Fruit fly (Drosophila melanogaster) whole organism, embryonic: ENCODE measurements around the gene Dlc90F.

Experiments used
- CG10462 ChIP-seq: fragments of 200-800 bp; sonication (Bioruptor generic); optimal IDR thresholded peaks from 2 replicates; lab custom pipeline; 2016; ENCODE audit warnings: missing biosample characterization, missing genetic modification characterization
- CG11456 ChIP-seq: fragments of 200-800 bp; sonication (Bioruptor generic); IDR thresholded peaks from 3 replicates; pipeline ENCODE4 v1.3.6; 2022; ENCODE audit warnings: missing biosample characterization, missing genetic modification characterization
- CG11504 ChIP-seq: fragments of 200-800 bp; sonication (Bioruptor generic); optimal IDR thresholded peaks from 3 replicates; lab custom pipeline; 2019; ENCODE audit warnings: missing biosample characterization, mild to moderate bottlenecking, missing genetic modification characterization, moderate library complexity
- CG15011 ChIP-seq: fragments of 200-800 bp; sonication (Bioruptor generic); optimal IDR thresholded peaks from 3 replicates; lab custom pipeline; 2018; ENCODE audit warnings: missing biosample characterization, mild to moderate bottlenecking, missing genetic modification characterization
- CG31388 ChIP-seq: fragments of 200-800 bp; sonication (Bioruptor generic); optimal IDR thresholded peaks from 2 replicates; lab custom pipeline; 2016; ENCODE audit warnings: missing biosample characterization, missing genetic modification characterization
- CG7928 ChIP-seq: fragments of 200-800 bp; sonication (Bioruptor generic); optimal IDR thresholded peaks from 2 replicates; lab custom pipeline; 2017; ENCODE audit warnings: missing biosample characterization, mild to moderate bottlenecking, missing genetic modification characterization
- Dek ChIP-seq: fragments of 200-800 bp; sonication (Bioruptor generic); optimal IDR thresholded peaks from 3 replicates; lab custom pipeline; 2019; ENCODE audit warnings: missing biosample characterization, mild to moderate bottlenecking, missing genetic modification characterization, moderate library complexity
- E2f1 ChIP-seq: fragments of 200-800 bp; sonication (Bioruptor generic); IDR thresholded peaks from 2 replicates; pipeline ENCODE4 v1.3.6; 2022; ENCODE audit warnings: missing biosample characterization, missing genetic modification characterization
- Hr39 ChIP-seq: fragments of >200 bp; optimal IDR thresholded peaks from 2 replicates; lab custom pipeline; 2017
- chm ChIP-seq: fragments of 200-800 bp; sonication (Bioruptor generic); IDR thresholded peaks from 2 replicates; pipeline ENCODE4 v1.3.6; 2022; ENCODE audit warnings: missing biosample characterization, missing genetic modification characterization
- lola ChIP-seq, 3 experiments: fragments of >200 bp in 2 of 3; fragments of 200-800 bp in 1 of 3; sonication (Bioruptor generic) in 1 of 3; optimal IDR thresholded peaks; 2 replicates each; lab custom pipeline; 2017 to 2019; ENCODE audit warnings: missing biosample characterization in 3 of 3, missing genetic modification characterization in 3 of 3, mild to moderate bottlenecking in 1 of 3, moderate library complexity in 1 of 3

DNA sequence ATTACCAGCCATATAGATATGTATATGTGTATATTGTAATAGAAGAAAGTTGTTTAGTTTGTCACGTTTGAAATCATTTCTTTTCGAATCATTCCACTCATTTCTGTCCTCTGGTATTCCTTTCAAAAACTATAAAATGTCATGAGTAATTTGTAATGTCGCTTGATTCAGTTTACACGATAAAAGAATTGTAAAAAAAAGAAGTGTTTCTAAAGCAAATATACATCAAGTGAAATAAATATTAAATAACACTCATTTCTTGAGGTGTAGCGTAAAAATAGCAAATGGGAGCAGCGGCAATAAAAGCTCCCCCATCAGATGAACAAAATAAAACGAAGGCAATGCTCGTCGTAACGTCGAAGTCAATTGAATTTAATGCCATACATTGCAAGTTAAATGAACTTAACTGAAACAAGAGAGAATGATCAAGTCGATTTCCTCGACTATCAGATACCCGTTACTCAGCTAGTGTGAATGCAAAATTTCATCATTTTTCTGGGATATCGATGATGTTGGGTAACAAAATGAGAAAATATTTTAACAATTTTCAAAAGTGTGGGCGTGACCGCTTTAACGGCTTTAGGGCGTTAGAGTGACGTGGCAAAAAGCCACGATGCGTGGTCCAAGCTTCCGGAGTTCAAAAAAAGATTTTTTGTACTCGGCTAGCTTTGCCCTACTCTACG lies 3.6 kb upstream of the Dlc90F start:
- TF ChIP-seq E2f1 (no peak), CG11456 (GFP tag; lab: Robert Waterston, UW) (no peak), CG7928 (GFP tag; lab: Kevin White, UChicago) (no peak), Hr39 (lab: Kevin White, UChicago) (no peak), lola (GFP tag; optimal IDR thresholded peaks at IDR 0.05; lab: Kevin White, UChicago) (no peak), chm (no peak), CG15011 (GFP tag; lab: Kevin White, UChicago) (no peak), Dek (tag; lab: Kevin White, UChicago) (no peak), CG11504 (no peak), CG10462 (GFP tag; lab: Kevin White, UChicago) (no peak), CG31388 (GFP tag; lab: Kevin White, UChicago) (no peak)
